Worm (Caenorhabditis elegans) whole organism, mixed stage, embryonic: ENCODE measurements around the gene nspd-7.

Experiments
- M03D4.4 ChIP-seq: sonication (generic microtip); optimal IDR thresholded peaks from 2 replicates; lab custom pipeline; 2017; ENCODE audit warnings: mild to moderate bottlenecking, missing genetic modification characterization, missing compliant biosample characterization
- bed-3 ChIP-seq: fragments of 200-800 bp; sonication (Bioruptor generic); optimal IDR thresholded peaks from 3 replicates; lab custom pipeline; 2018; ENCODE audit warnings: mild to moderate bottlenecking, missing genetic modification characterization, moderate library complexity, missing compliant biosample characterization
- blmp-1 ChIP-seq: fragments of 150-350 bp; optimal IDR thresholded peaks from 2 replicates; lab custom pipeline; 2014; ENCODE audit warnings: missing biosample characterization, missing genetic modification characterization
- ceh-39 ChIP-seq: fragments of 150-350 bp; optimal IDR thresholded peaks from 2 replicates; lab custom pipeline; 2014; ENCODE audit warnings: missing biosample characterization, missing genetic modification characterization
- ceh-43 ChIP-seq: fragments of 200-800 bp; sonication (Bioruptor generic); optimal IDR thresholded peaks from 2 replicates; lab custom pipeline; 2018; ENCODE audit warnings: mild to moderate bottlenecking, missing genetic modification characterization, moderate library complexity, missing compliant biosample characterization
- ceh-83 ChIP-seq: fragments of 200-800 bp; sonication (Bioruptor generic); optimal IDR thresholded peaks from 2 replicates; lab custom pipeline; 2018; ENCODE audit warnings: mild to moderate bottlenecking, missing genetic modification characterization, missing compliant biosample characterization
- ces-1 ChIP-seq: fragments of 150-350 bp; optimal IDR thresholded peaks from 2 replicates; lab custom pipeline; 2014; ENCODE audit warnings: missing biosample characterization, missing genetic modification reagents, missing genetic modification characterization
- drap-1 ChIP-seq: fragments of 200-800 bp; sonication (Bioruptor generic); optimal IDR thresholded peaks from 3 replicates; lab custom pipeline; 2018; ENCODE audit warnings: mild to moderate bottlenecking, missing genetic modification characterization, missing compliant biosample characterization
- elt-3 ChIP-seq: fragments of 150-350 bp; optimal IDR thresholded peaks from 2 replicates; lab custom pipeline; 2014; ENCODE audit warnings: missing biosample characterization, missing genetic modification characterization
- flh-1 ChIP-seq: fragments of 200-800 bp; sonication (Bioruptor generic); optimal IDR thresholded peaks from 2 replicates; lab custom pipeline; 2018; ENCODE audit warnings: mild to moderate bottlenecking, missing genetic modification characterization, moderate library complexity, missing compliant biosample characterization
- ham-2 ChIP-seq: fragments of 200-800 bp; sonication (Bioruptor generic); optimal IDR thresholded peaks from 2 replicates; lab custom pipeline; 2018; ENCODE audit warnings: mild to moderate bottlenecking, missing genetic modification characterization, missing compliant biosample characterization
- hlh-1 ChIP-seq: fragments of 150-350 bp; optimal IDR thresholded peaks from 2 replicates; lab custom pipeline; 2014; ENCODE audit warnings: missing biosample characterization, missing genetic modification reagents, missing genetic modification characterization
- lin-13 ChIP-seq: fragments of 150-350 bp; optimal IDR thresholded peaks from 2 replicates; lab custom pipeline; 2014; ENCODE audit warnings: missing biosample characterization, missing genetic modification characterization
- lin-32 ChIP-seq: fragments of 200-800 bp; sonication (Bioruptor generic); optimal IDR thresholded peaks from 2 replicates; lab custom pipeline; 2018; ENCODE audit warnings: mild to moderate bottlenecking, missing genetic modification characterization, missing compliant biosample characterization
- mab-5 ChIP-seq: fragments of 150-350 bp; optimal IDR thresholded peaks from 2 replicates; lab custom pipeline; 2014; ENCODE audit warnings: missing biosample characterization, missing genetic modification characterization
- mep-1 ChIP-seq: fragments of 150-350 bp; optimal IDR thresholded peaks from 2 replicates; lab custom pipeline; 2017; ENCODE audit warnings: missing biosample characterization, missing genetic modification reagents, missing genetic modification characterization, inconsistent platforms
- mls-2 ChIP-seq: sonication (generic microtip); optimal IDR thresholded peaks from 2 replicates; lab custom pipeline; 2016; ENCODE audit warnings: mild to moderate bottlenecking, missing genetic modification characterization, moderate library complexity, missing compliant biosample characterization
- nhr-12 ChIP-seq: fragments of 150-350 bp; optimal IDR thresholded peaks from 2 replicates; lab custom pipeline; 2014; ENCODE audit warnings: missing biosample characterization, missing genetic modification characterization
- nhr-2 ChIP-seq: fragments of 150-350 bp; optimal IDR thresholded peaks from 2 replicates; lab custom pipeline; 2014; ENCODE audit warnings: missing biosample characterization, missing genetic modification characterization
- nhr-237 ChIP-seq: fragments of 150-350 bp; optimal IDR thresholded peaks from 2 replicates; lab custom pipeline; 2014; ENCODE audit warnings: missing biosample characterization, missing genetic modification characterization
- nhr-28 ChIP-seq: fragments of 150-350 bp; optimal IDR thresholded peaks from 2 replicates; lab custom pipeline; 2014; ENCODE audit warnings: missing biosample characterization, missing genetic modification characterization
- nhr-76 ChIP-seq: sonication (generic microtip); optimal IDR thresholded peaks from 2 replicates; lab custom pipeline; 2017; ENCODE audit warnings: missing biosample characterization, missing genetic modification characterization
- pha-4 ChIP-seq: fragments of 150-350 bp; optimal IDR thresholded peaks from 2 replicates; lab custom pipeline; 2018; ENCODE audit warnings: missing biosample characterization, missing genetic modification reagents, missing genetic modification characterization
- sem-2 ChIP-seq: fragments of 200-800 bp; sonication (Bioruptor generic); optimal IDR thresholded peaks from 2 replicates; lab custom pipeline; 2018; ENCODE audit warnings: mild to moderate bottlenecking, missing genetic modification characterization, missing compliant biosample characterization
- snpc-4 ChIP-seq: fragments of 150-350 bp; optimal IDR thresholded peaks from 2 replicates; lab custom pipeline; 2014; ENCODE audit warnings: missing biosample characterization, missing genetic modification characterization
- sptf-1 ChIP-seq: sonication (generic microtip); optimal IDR thresholded peaks from 2 replicates; lab custom pipeline; 2017; ENCODE audit warnings: mild to moderate bottlenecking, missing genetic modification characterization, moderate library complexity, missing compliant biosample characterization
- tbx-8 ChIP-seq: fragments of 200-800 bp; sonication (Bioruptor generic); optimal IDR thresholded peaks from 2 replicates; lab custom pipeline; 2018; ENCODE audit warnings: mild to moderate bottlenecking, missing genetic modification characterization, moderate library complexity, missing compliant biosample characterization
- unc-120 ChIP-seq: sonication (generic microtip); optimal IDR thresholded peaks from 2 replicates; lab custom pipeline; 2017; ENCODE audit warnings: missing genetic modification characterization, missing compliant biosample characterization; ENCODE audit not compliant: poor library complexity, severe bottlenecking
- unc-62 ChIP-seq: fragments of 150-350 bp; optimal IDR thresholded peaks from 2 replicates; lab custom pipeline; 2014; ENCODE audit warnings: missing biosample characterization, missing genetic modification reagents, missing genetic modification characterization
- ztf-11 ChIP-seq: fragments of 150-350 bp; optimal IDR thresholded peaks from 2 replicates; lab custom pipeline; 2014; ENCODE audit warnings: missing biosample characterization, missing genetic modification characterization

Gene nspd-7

DNA sequence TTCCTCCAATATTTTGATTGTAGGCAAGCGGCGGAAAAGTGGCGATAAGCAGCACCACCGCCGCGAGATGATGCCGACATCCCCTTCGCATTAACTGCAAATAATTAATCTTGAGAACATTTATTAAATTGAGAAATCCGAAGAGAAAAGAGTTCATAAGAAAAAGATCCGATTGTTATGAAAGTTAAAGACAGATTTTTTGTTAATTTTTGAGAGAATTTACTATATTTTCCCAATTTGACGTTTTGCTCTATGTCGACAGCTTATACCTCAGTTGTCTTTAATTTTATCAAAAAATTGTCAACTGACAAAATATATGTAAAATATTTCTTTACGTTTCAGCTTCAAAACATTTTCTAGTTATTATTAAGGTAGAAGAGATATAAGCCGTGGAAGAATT lies 33.2 kb upstream of the nspd-7 start, which contains the start of gene R09E10.5:
Gene R09E10.5, minus strand, starts transcription at position 101 of the 400 bp plus-strand sequence.
- no peak for TF ChIP-seq flh-1 (GFP tag; lab: Kevin White, UChicago)
- no peak for TF ChIP-seq M03D4.4 (tag; lab: Kevin White, UChicago)
- TF ChIP-seq tbx-8 = no peak
- no peak for TF ChIP-seq unc-120
- TF ChIP-seq snpc-4 (tag; lab: Kevin White, UChicago) = no peak
- TF ChIP-seq nhr-28 (tag; lab: Kevin White, UChicago) = no peak
- no peak for TF ChIP-seq mls-2 (tag; lab: Kevin White, UChicago)
- TF ChIP-seq ztf-11 (tag; lab: Kevin White, UChicago) = no peak
- TF ChIP-seq ceh-39 = no peak
- TF ChIP-seq ceh-83 = no peak
- TF ChIP-seq sptf-1 (tag; lab: Kevin White, UChicago) = no peak
- TF ChIP-seq ham-2 = no peak
- TF ChIP-seq nhr-76 = no peak
- no peak for TF ChIP-seq ces-1 (GFP tag; lab: Kevin White, UChicago)
- no peak for TF ChIP-seq mab-5 (tag; lab: Kevin White, UChicago)
- no peak for TF ChIP-seq unc-62 (GFP tag; lab: Kevin White, UChicago)

DNA sequence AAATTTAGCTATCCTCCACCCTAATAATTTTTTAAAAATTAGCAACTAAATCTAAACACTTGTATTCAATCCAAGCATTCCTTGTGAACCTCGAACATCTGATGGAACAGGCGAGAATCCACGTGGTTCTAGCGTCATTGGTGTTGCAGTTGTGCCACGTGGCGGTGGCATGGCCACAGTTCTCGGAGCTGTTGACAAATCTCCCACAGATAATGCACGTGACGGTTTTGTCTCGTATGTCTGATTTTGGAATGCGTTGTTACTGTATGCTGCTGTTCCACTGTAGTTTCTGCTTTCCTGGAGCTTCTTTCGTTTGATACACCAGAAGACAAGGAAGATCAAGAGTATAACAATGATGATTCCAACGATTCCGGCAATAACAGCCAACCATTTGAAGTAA lies 27.0 kb upstream of the nspd-7 start:
- TF ChIP-seq hlh-1 (tag; lab: Kevin White, UChicago) (no peak), nhr-28 (tag; lab: Kevin White, UChicago) (no peak), drap-1 (GFP tag; lab: Kevin White, UChicago) (no peak), pha-4 (tag; lab: Kevin White, UChicago) (no peak), ham-2 (no peak), flh-1 (GFP tag; lab: Kevin White, UChicago) (no peak), nhr-237 (tag; lab: Kevin White, UChicago) (no peak), sptf-1 (tag; lab: Kevin White, UChicago) (no peak), nhr-2 (tag; lab: Kevin White, UChicago) (no peak), bed-3 (GFP tag; lab: Kevin White, UChicago) (no peak), M03D4.4 (tag; lab: Kevin White, UChicago) (no peak), sem-2 (no peak), unc-120 (no peak), snpc-4 (tag; lab: Kevin White, UChicago) (no peak), blmp-1 (tag; lab: Kevin White, UChicago) (no peak), ceh-83 (no peak), ceh-43 (GFP tag; lab: Kevin White, UChicago) (no peak)
- TF ChIP-seq, all 35 proteins: peak for 0

DNA sequence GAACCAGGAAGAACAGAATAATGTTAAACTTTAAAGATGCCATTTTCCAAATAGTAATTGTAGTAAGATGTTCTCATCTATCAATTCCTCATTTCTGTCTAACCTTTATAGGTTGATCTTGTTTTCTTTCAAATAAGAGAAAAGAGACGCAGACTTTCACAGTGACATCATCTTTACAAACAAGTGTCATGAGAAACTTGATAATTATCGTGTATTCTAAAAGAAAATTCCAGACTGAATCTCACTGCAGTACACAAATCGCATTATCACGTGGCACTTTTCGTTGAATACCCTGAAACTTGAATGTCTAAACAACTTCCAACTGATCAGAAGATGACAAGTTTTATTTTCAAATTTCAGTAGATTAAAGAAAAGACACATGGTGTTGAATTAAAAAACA lies 26.1 kb upstream of the nspd-7 start, which contains the start of gene R09E10.13:
Gene R09E10.13, minus strand, starts transcription at position 61 of the 400 bp plus-strand sequence.
- TF ChIP-seq ceh-43 (GFP tag; lab: Kevin White, UChicago) (no peak), tbx-8 (no peak), blmp-1 (tag; lab: Kevin White, UChicago) (no peak)

DNA sequence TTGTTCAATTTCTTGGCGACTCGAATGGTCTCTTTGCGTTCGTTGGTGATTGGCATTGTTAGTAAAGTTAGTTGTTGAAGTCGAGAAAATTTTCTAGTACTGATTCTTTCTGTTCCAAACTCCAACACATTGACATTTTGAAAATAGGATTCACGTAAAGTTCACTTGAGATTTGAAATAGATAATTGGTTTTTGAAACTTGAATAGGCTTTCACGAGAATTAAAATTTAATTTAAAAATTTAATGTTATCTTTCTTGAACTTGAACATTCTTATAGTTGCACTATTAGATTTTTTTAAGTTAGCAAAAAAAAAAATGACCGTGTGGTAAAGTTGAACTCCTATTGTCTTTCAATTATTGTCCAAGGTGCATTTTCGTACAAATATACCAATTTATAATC lies 25.0 kb upstream of the nspd-7 start, which contains the start of gene R09E10.6:
Gene R09E10.6, minus strand, starts transcription at position 101 of the 400 bp plus-strand sequence.
- TF ChIP-seq lin-32 (GFP tag; lab: Kevin White, UChicago) (no peak), snpc-4 (tag; lab: Kevin White, UChicago) (no peak), mep-1 (tag; lab: Kevin White, UChicago) (no peak), nhr-76 (no peak), sem-2 (no peak), mab-5 (tag; lab: Kevin White, UChicago) (no peak), sptf-1 (tag; lab: Kevin White, UChicago) (no peak), blmp-1 (tag; lab: Kevin White, UChicago) (no peak), lin-13 (tag; lab: Kevin White, UChicago) (no peak), ceh-39 (no peak)
- TF ChIP-seq, all 35 proteins: peak for 0

DNA sequence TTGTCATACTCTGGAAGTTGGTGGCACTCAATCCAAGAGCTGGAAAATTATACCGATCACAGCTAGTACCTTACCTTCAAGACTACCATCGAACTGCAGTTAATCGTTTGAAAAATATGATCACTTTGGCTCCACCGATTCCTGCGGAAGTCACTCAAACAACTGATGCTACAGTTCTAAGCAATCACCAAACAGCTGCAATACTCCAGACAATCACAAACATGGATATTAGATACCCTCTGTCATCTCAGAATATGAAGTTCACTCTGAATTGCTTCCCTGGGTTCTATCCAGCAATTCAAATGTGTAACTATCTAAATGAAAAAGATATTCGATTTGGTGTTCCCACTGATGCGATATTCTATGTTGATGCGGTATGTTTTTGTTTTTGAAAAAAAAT lies 19.6 kb upstream of the nspd-7 start:
- TF ChIP-seq blmp-1 (tag; lab: Kevin White, UChicago) (no peak), mep-1 (tag; lab: Kevin White, UChicago) (no peak), hlh-1 (tag; lab: Kevin White, UChicago) (no peak), bed-3 (GFP tag; lab: Kevin White, UChicago) (no peak), sptf-1 (tag; lab: Kevin White, UChicago) (no peak), nhr-237 (tag; lab: Kevin White, UChicago) (no peak), tbx-8 (no peak), nhr-2 (tag; lab: Kevin White, UChicago) (no peak), sem-2 (no peak), drap-1 (GFP tag; lab: Kevin White, UChicago) (no peak), nhr-12 (tag; lab: Kevin White, UChicago) (no peak), unc-120 (no peak), flh-1 (GFP tag; lab: Kevin White, UChicago) (no peak), ceh-83 (no peak), nhr-76 (no peak), pha-4 (tag; lab: Kevin White, UChicago) (no peak), elt-3 (tag; lab: Kevin White, UChicago) (no peak)
